Worm (Caenorhabditis elegans): Measurements from ENCODE around the gene npr-35.

- TF ChIP-seq C04F5.9 (tag; optimal IDR thresholded peaks at IDR 0.05) (no peak), zag-1 (tag; optimal IDR thresholded peaks at IDR 0.05) (no peak), nhr-11 (tag; optimal IDR thresholded peaks at IDR 0.05) (no peak), aha-1 (tag; optimal IDR thresholded peaks at IDR 0.05) (no peak), unc-130 (tag; optimal IDR thresholded peaks at IDR 0.05) (no peak), lir-3 (tag; optimal IDR thresholded peaks at IDR 0.05; ENCODE audit: poor library complexity) (no peak), efl-1 (optimal IDR thresholded peaks at IDR 0.05) (no peak), efl-1 (GFP tag; optimal IDR thresholded peaks at IDR 0.05 in 1 of 2) (no peak), egl-27 (tag; optimal IDR thresholded peaks at IDR 0.05) (no peak), egl-13 (tag; optimal IDR thresholded peaks at IDR 0.05) (no peak)
Measured at ce11 chrIV:7712252-7712651, 31.4 kb upstream of the npr-35 start.

Measured in whole organism, L1 larva.